Worm (Caenorhabditis elegans): ENCODE results near the gene W04E12.9.

- TF ChIP-seq dpff-1 (tag; optimal IDR thresholded peaks at IDR 0.05): no peak
- no peak for TF ChIP-seq ztf-28 (GFP tag; IDR thresholded peaks at IDR 0.05)
- TF ChIP-seq ztf-26 (tag; optimal IDR thresholded peaks at IDR 0.05): no peak
- no peak for TF ChIP-seq pha-4 (tag; optimal IDR thresholded peaks at IDR 0.05)
- no peak for TF ChIP-seq hrde-1 (tag; optimal IDR thresholded peaks at IDR 0.05; ENCODE audit: borderline replicate concordance)
- no peak for TF ChIP-seq lsy-27 (tag; optimal IDR thresholded peaks at IDR 0.05; ENCODE audit: borderline replicate concordance, insufficient read depth)
- TF ChIP-seq akir-1 (GFP tag; optimal IDR thresholded peaks at IDR 0.05): no peak
- TF ChIP-seq snpc-4 (GFP tag; optimal IDR thresholded peaks at IDR 0.05): no peak
- no peak for TF ChIP-seq snpc-4 (tag; optimal IDR thresholded peaks at IDR 0.05)
- TF ChIP-seq him-1 (tag; optimal IDR thresholded peaks at IDR 0.05): no peak
- TF ChIP-seq B0019.2 (GFP tag; conservative IDR thresholded peaks at IDR 0.05): no peak
- no peak for TF ChIP-seq sea-2 (GFP tag; IDR thresholded peaks at IDR 0.05)
- TF ChIP-seq efl-1 (GFP tag; optimal IDR thresholded peaks at IDR 0.05): no peak
- no peak for TF ChIP-seq lin-35 (GFP tag; optimal IDR thresholded peaks at IDR 0.05)
Observed at ce11 chrV:19755260-19755659, 1.1 kb upstream of the W04E12.9 start, which contains the start of gene clec-50.

Data from whole organism, young adult.